Worm (Caenorhabditis elegans) whole organism, young adult: ENCODE results near the gene cyn-10.
A peak's percentile ranks its signal among the peaks of the same experiment; 100 is the strongest.

Experiments used
- B0035.1 ChIP-seq: sonication (generic microtip); optimal IDR thresholded peaks from 2 replicates; lab custom pipeline; 2016; ENCODE audit warnings: missing genetic modification characterization, mild to moderate bottlenecking, missing compliant biosample characterization, missing genotype, missing genetic modification reagents
- B0261.1 ChIP-seq: sonication (generic microtip); optimal IDR thresholded peaks from 2 replicates; lab custom pipeline; 2016; ENCODE audit warnings: mild to moderate bottlenecking, missing genetic modification characterization, moderate library complexity, missing compliant biosample characterization
- B0336.3 ChIP-seq: fragments of 200-800 bp; sonication (Bioruptor generic); IDR thresholded peaks from 2 replicates; pipeline ENCODE4 v1.3.6; 2022; ENCODE audit warnings: missing genetic modification characterization, missing compliant biosample characterization
- C06A6.2 ChIP-seq: fragments of 200-800 bp; sonication (Bioruptor generic); conservative IDR thresholded peaks from 2 replicates; pipeline ENCODE4 v1.3.6; 2022; ENCODE audit warnings: missing genetic modification characterization, missing compliant biosample characterization
- C17E4.6 ChIP-seq: fragments of 200-800 bp; sonication (Bioruptor generic); IDR thresholded peaks from 2 replicates; pipeline ENCODE4 v1.3.6; 2022; ENCODE audit warnings: missing genetic modification reagents, missing genetic modification characterization, missing compliant biosample characterization
- F10E7.11 ChIP-seq: sonication (generic microtip); optimal IDR thresholded peaks from 2 replicates; lab custom pipeline; 2017; ENCODE audit warnings: mild to moderate bottlenecking, missing genetic modification characterization, moderate library complexity, missing compliant biosample characterization
- F39B2.1 ChIP-seq: fragments of 200-800 bp; sonication (Bioruptor generic); IDR thresholded peaks from 2 replicates; pipeline ENCODE4 v1.3.6; 2022; ENCODE audit warnings: missing genetic modification reagents, missing genetic modification characterization, missing compliant biosample characterization
- F57A8.1 ChIP-seq: fragments of 200-800 bp; sonication (Bioruptor generic); optimal IDR thresholded peaks from 2 replicates; lab custom pipeline; 2018; ENCODE audit warnings: mild to moderate bottlenecking, missing genetic modification characterization, moderate library complexity, missing compliant biosample characterization
- Y56A3A.18 ChIP-seq: fragments of 200-800 bp; sonication (Bioruptor generic); IDR thresholded peaks from 2 replicates; pipeline ENCODE4 v1.3.6; 2022; ENCODE audit warnings: missing genetic modification reagents, missing genetic modification characterization, missing compliant biosample characterization
- ama-1 ChIP-seq, 3 experiments: fragments of 150-350 bp in 1 of 3; sonication (generic microtip) in 2 of 3; optimal IDR thresholded peaks; 2 replicates each; lab custom pipeline; 2014 to 2018; ENCODE audit warnings: missing biosample characterization in 2 of 3, missing genetic modification characterization in 2 of 3, missing genetic modification reagents in 2 of 3
- athp-1 ChIP-seq: sonication (generic microtip); optimal IDR thresholded peaks from 2 replicates; lab custom pipeline; 2017; ENCODE audit warnings: mild to moderate bottlenecking, missing genetic modification characterization, missing compliant biosample characterization
- attf-5 ChIP-seq: fragments of 200-800 bp; sonication (Bioruptor generic); optimal IDR thresholded peaks from 2 replicates; lab custom pipeline; 2018; ENCODE audit warnings: mild to moderate bottlenecking, missing genetic modification characterization, missing compliant biosample characterization
- attf-6 ChIP-seq: fragments of 200-800 bp; sonication (Bioruptor generic); IDR thresholded peaks from 2 replicates; pipeline ENCODE4 v1.3.6; 2022; ENCODE audit warnings: missing genetic modification reagents, missing genetic modification characterization, missing compliant biosample characterization
- bed-1 ChIP-seq: fragments of 200-800 bp; sonication (Bioruptor generic); IDR thresholded peaks from 2 replicates; pipeline ENCODE4 v1.3.6; 2022; ENCODE audit warnings: missing genetic modification reagents, missing genetic modification characterization, missing compliant biosample characterization
- ccch-3 ChIP-seq: fragments of 200-800 bp; sonication (Bioruptor generic); optimal IDR thresholded peaks from 2 replicates; lab custom pipeline; 2018; ENCODE audit warnings: mild to moderate bottlenecking, missing genetic modification characterization, missing compliant biosample characterization
- ceh-27 ChIP-seq: fragments of 200-800 bp; sonication (Bioruptor generic); optimal IDR thresholded peaks from 2 replicates; lab custom pipeline; 2018; ENCODE audit warnings: mild to moderate bottlenecking, missing genetic modification characterization, moderate library complexity, missing compliant biosample characterization
- ceh-40 ChIP-seq: fragments of 200-800 bp; sonication (Bioruptor generic); IDR thresholded peaks from 2 replicates; pipeline ENCODE4 v1.3.6; 2022; ENCODE audit warnings: missing genetic modification characterization, missing compliant biosample characterization
- chd-7 ChIP-seq: sonication (generic microtip); optimal IDR thresholded peaks from 2 replicates; lab custom pipeline; 2016; ENCODE audit warnings: mild to moderate bottlenecking, missing genetic modification characterization, moderate library complexity, missing compliant biosample characterization
- die-1 ChIP-seq: sonication (generic microtip); optimal IDR thresholded peaks from 2 replicates; lab custom pipeline; 2016; ENCODE audit warnings: missing genotype, mild to moderate bottlenecking, missing genetic modification characterization, missing compliant biosample characterization
- dpl-1 ChIP-seq: fragments of 150-350 bp; optimal IDR thresholded peaks from 2 replicates; lab custom pipeline; 2014; ENCODE audit warnings: missing biosample characterization, missing genetic modification reagents, missing genetic modification characterization
- egl-18 ChIP-seq: fragments of 200-800 bp; sonication (Bioruptor generic); IDR thresholded peaks from 2 replicates; pipeline ENCODE4 v1.3.6; 2022; ENCODE audit warnings: missing genetic modification reagents, missing genetic modification characterization, missing compliant biosample characterization
- ekl-4 ChIP-seq: fragments of 200-800 bp; sonication (Bioruptor generic); IDR thresholded peaks from 2 replicates; pipeline ENCODE4 v1.3.6; 2022; ENCODE audit warnings: missing genetic modification reagents, missing genetic modification characterization, missing compliant biosample characterization
- fkh-3 ChIP-seq: sonication (generic microtip); optimal IDR thresholded peaks from 2 replicates; lab custom pipeline; 2016; ENCODE audit warnings: mild to moderate bottlenecking, missing genetic modification characterization, missing compliant biosample characterization
- gei-17 ChIP-seq: fragments of 200-800 bp; sonication (Bioruptor generic); optimal IDR thresholded peaks from 2 replicates; lab custom pipeline; 2018; ENCODE audit warnings: mild to moderate bottlenecking, missing genetic modification characterization, missing compliant biosample characterization
- him-1 ChIP-seq: sonication (generic microtip); optimal IDR thresholded peaks from 2 replicates; lab custom pipeline; 2016; ENCODE audit warnings: missing genotype, missing genetic modification reagents, missing genetic modification characterization, missing compliant biosample characterization
- hlh-12 ChIP-seq: sonication (generic microtip); optimal IDR thresholded peaks from 2 replicates; lab custom pipeline; 2016; ENCODE audit warnings: missing genetic modification characterization, missing compliant biosample characterization
- lag-1 ChIP-seq: fragments of 200-800 bp; sonication (Bioruptor generic); IDR thresholded peaks from 2 replicates; pipeline ENCODE4 v1.3.6; 2022; ENCODE audit warnings: missing genetic modification reagents, missing genetic modification characterization, missing compliant biosample characterization
- let-526 ChIP-seq: fragments of 200-800 bp; sonication (Bioruptor generic); IDR thresholded peaks from 2 replicates; pipeline ENCODE4 v1.3.6; 2022; ENCODE audit warnings: missing genetic modification reagents, missing genetic modification characterization, missing compliant biosample characterization
- lir-1 ChIP-seq: fragments of 200-800 bp; sonication (Bioruptor generic); conservative IDR thresholded peaks from 2 replicates; pipeline ENCODE4 v1.3.6; 2022; ENCODE audit warnings: missing genetic modification reagents, missing genetic modification characterization, missing compliant biosample characterization
- lsl-1 ChIP-seq: fragments of 200-800 bp; sonication (Bioruptor generic); optimal IDR thresholded peaks from 2 replicates; lab custom pipeline; 2018; ENCODE audit warnings: mild to moderate bottlenecking, missing genetic modification characterization, moderate library complexity, missing compliant biosample characterization
- madf-6 ChIP-seq: fragments of 200-800 bp; sonication (Bioruptor generic); IDR thresholded peaks from 2 replicates; pipeline ENCODE4 v1.3.6; 2022; ENCODE audit warnings: missing genetic modification reagents, missing genetic modification characterization, missing compliant biosample characterization
- nfya-1 ChIP-seq: sonication (generic microtip); optimal IDR thresholded peaks from 2 replicates; lab custom pipeline; 2017; ENCODE audit warnings: antibody characterized with exemption, missing compliant biosample characterization, missing genetic modification characterization, borderline replicate concordance; ENCODE audit not compliant: insufficient read depth
- nfya-2 ChIP-seq: fragments of 200-800 bp; sonication (Bioruptor generic); IDR thresholded peaks from 2 replicates; pipeline ENCODE4 v1.3.6; 2022; ENCODE audit warnings: missing genetic modification reagents, missing genetic modification characterization, missing compliant biosample characterization
- nhr-27 ChIP-seq: fragments of 200-800 bp; sonication (Bioruptor generic); optimal IDR thresholded peaks from 2 replicates; lab custom pipeline; 2018; ENCODE audit warnings: mild to moderate bottlenecking, missing genetic modification characterization, moderate library complexity, missing compliant biosample characterization
- pbrm-1 ChIP-seq: fragments of 200-800 bp; sonication (Bioruptor generic); IDR thresholded peaks from 2 replicates; pipeline ENCODE4 v1.3.6; 2022; ENCODE audit warnings: missing genetic modification reagents, missing genetic modification characterization, missing compliant biosample characterization
- pha-4 ChIP-seq: fragments of 150-350 bp; sonication (generic microtip); optimal IDR thresholded peaks from 2 replicates; lab custom pipeline; 2014; ENCODE audit warnings: missing biosample characterization, missing genetic modification reagents, missing genetic modification characterization
- rec-8 ChIP-seq, 2 experiments: sonication (generic microtip); optimal IDR thresholded peaks; 2 replicates each; lab custom pipeline; 2016; ENCODE audit warnings: mild to moderate bottlenecking in 2 of 2, missing genetic modification characterization in 2 of 2, missing genetic modification reagents in 2 of 2, missing genotype in 2 of 2, missing biosample characterization in 1 of 2, missing compliant biosample characterization in 1 of 2, moderate library complexity in 1 of 2
- repo-1 ChIP-seq: sonication (generic microtip); optimal IDR thresholded peaks from 2 replicates; lab custom pipeline; 2017; ENCODE audit warnings: mild to moderate bottlenecking, missing genetic modification characterization, missing compliant biosample characterization
- sdz-38 ChIP-seq: sonication (generic microtip); optimal IDR thresholded peaks from 2 replicates; lab custom pipeline; 2016; ENCODE audit warnings: missing genotype, missing genetic modification characterization, missing compliant biosample characterization
- sea-2 ChIP-seq: fragments of 200-800 bp; sonication (Bioruptor generic); IDR thresholded peaks from 2 replicates; pipeline ENCODE4 v1.3.6; 2022; ENCODE audit warnings: missing genetic modification characterization, missing compliant biosample characterization
- snpc-1.3 ChIP-seq: sonication (generic microtip); optimal IDR thresholded peaks from 2 replicates; lab custom pipeline; 2017; ENCODE audit warnings: missing genetic modification characterization, mild to moderate bottlenecking, missing compliant biosample characterization, antibody characterized with exemption, moderate library complexity, missing genotype, missing genetic modification reagents; ENCODE audit not compliant: insufficient read depth
- snpc-3.4 ChIP-seq: sonication (generic microtip); optimal IDR thresholded peaks from 2 replicates; lab custom pipeline; 2017; ENCODE audit warnings: missing genetic modification characterization, mild to moderate bottlenecking, missing compliant biosample characterization, antibody characterized with exemption, moderate library complexity, missing genotype, missing genetic modification reagents
- tbp1 ChIP-seq: fragments of 200-800 bp; sonication (Bioruptor generic); optimal IDR thresholded peaks from 2 replicates; lab custom pipeline; 2018; ENCODE audit warnings: mild to moderate bottlenecking, missing genetic modification characterization, missing compliant biosample characterization
- xnd-1 ChIP-seq: sonication (generic microtip); optimal IDR thresholded peaks from 2 replicates; lab custom pipeline; 2016; ENCODE audit warnings: missing genotype, missing genetic modification reagents, missing genetic modification characterization, missing compliant biosample characterization
- ztf-25 ChIP-seq: fragments of 200-800 bp; sonication (Bioruptor generic); IDR thresholded peaks from 2 replicates; pipeline ENCODE4 v1.3.6; 2022; ENCODE audit warnings: missing genetic modification reagents, missing genetic modification characterization, missing compliant biosample characterization
- ztf-6 ChIP-seq: fragments of 200-800 bp; sonication (Bioruptor generic); IDR thresholded peaks from 2 replicates; pipeline ENCODE4 v1.3.6; 2022; ENCODE audit warnings: missing genetic modification reagents, missing genetic modification characterization, missing compliant biosample characterization

cyn-10 gene

DNA sequence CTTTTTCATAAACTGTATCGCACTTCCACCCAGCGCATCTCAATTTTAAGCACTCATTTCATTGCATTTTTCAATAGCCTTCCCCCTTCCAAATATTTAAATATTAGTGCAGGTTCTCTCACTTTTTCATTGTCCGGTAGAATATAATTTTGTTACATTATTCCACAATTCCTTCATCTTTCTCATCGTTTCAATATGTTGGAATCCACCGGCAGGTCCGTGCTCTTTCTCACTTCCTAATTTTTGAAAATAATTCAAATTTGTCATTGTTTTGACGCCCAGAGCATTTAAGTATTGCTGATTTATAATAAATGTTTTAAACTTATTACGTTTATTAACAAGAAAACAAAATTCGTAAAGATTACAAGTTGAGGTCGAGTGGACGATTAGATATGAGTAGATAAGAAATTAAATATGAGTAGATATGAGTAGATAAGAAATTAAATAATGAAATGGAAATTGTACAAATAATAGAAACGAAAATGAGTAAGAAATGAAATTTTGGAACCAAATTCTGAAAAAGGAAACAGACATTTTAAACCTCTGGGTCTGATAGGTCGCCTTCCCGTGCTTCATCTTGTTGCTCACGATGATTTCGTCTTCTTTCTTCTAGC lies 42.0 kb upstream of the cyn-10 start (continued):
- TF ChIP-seq let-526 (GFP tag; lab: Robert Waterston, UW) (no peak), nhr-27 (no peak), B0261.1 (no peak), nfya-1 (tag; lab: Kevin White, UChicago) (no peak), ceh-40 (GFP tag; lab: Robert Waterston, UW) (no peak), ceh-27 (no peak), ekl-4 (0 out of 2 replicates have a peak, but pooled peaks have one; percentile 43), sea-2 (GFP tag; lab: Robert Waterston, UW) (no peak), snpc-1.3 (tag; lab: Kevin White, UChicago) (peak; percentile 16), him-1 (peak; percentile 98)

DNA sequence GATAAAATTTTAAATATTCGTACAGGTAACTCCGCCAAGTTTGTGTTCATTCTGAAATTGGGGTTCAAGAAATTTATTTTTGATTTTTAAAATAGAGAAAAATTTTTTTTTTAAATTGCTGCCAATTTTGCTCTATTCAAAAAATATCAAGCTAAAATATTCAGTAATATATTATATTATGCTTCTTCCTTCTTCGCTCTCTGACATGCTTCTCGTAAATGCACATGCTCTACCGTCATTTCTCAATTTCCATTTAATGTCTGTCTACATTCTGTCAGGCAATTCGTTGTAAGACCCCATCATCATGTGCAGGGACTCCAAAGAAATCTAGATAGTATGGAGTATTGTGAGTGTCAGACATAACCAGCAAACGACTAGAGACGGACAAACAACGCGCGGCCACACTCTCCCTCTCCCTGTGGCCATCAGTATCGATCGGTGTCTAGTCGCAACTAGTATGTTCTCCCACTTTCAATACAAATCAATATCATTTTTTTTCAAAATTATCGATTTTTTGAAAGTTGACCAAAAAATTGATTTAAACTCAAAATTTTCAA lies 38.2 kb upstream of the cyn-10 start, which contains the start of the genes malt-1 and ceh-38:
TSS of gene malt-1 (minus strand) at position 51 of the 557 bp plus-strand sequence.
TSS of gene ceh-38 (plus strand) at position 277 of the 557 bp plus-strand sequence.
- TF ChIP-seq sdz-38 (tag; lab: Kevin White, UChicago) (no peak), gei-17 (peak; percentile 71), C06A6.2 (GFP tag; lab: Robert Waterston, UW) (peak; percentile 77), snpc-3.4 (tag; lab: Kevin White, UChicago) (no peak), dpl-1 (GFP tag; lab: Kevin White, UChicago) (peak; percentile 20), lag-1 (GFP tag; lab: Robert Waterston, UW) (no peak), ztf-6 (GFP tag; lab: Robert Waterston, UW) (no peak), ama-1 (optimal IDR thresholded peaks at IDR 0.05; lab: Kevin White, UChicago) (no peak), ama-1 (GFP tag; optimal IDR thresholded peaks at IDR 0.05; lab: Kevin White, UChicago) (no peak), attf-5 (GFP tag; lab: Kevin White, UChicago) (peak; percentile 98), B0336.3 (GFP tag; lab: Robert Waterston, UW) (peak; percentile 79), madf-6 (no peak), lir-1 (peak; percentile 66), repo-1 (tag; lab: Kevin White, UChicago) (peak; percentile 42), chd-7 (peak; percentile 67), attf-6 (GFP tag; lab: Robert Waterston, UW) (no peak), tbp1 (GFP tag; lab: Kevin White, UChicago) (peak; percentile 65), F39B2.1 (GFP tag; lab: Robert Waterston, UW) (no peak), ccch-3 (GFP tag; lab: Kevin White, UChicago) (peak; percentile 28), xnd-1 (tag; lab: Kevin White, UChicago) (no peak), ekl-4 (peak; percentile 81), Y56A3A.18 (no peak), bed-1 (GFP tag; lab: Robert Waterston, UW) (no peak), athp-1 (tag; lab: Kevin White, UChicago) (peak; percentile 68), sea-2 (GFP tag; lab: Robert Waterston, UW) (no peak), F57A8.1 (GFP tag; lab: Kevin White, UChicago) (no peak), C17E4.6 (no peak), ztf-25 (GFP tag; lab: Robert Waterston, UW) (no peak), pha-4 (tag; lab: Kevin White, UChicago) (no peak), nfya-2 (no peak), pbrm-1 (GFP tag; lab: Robert Waterston, UW) (peak; percentile 84), hlh-12 (tag; lab: Kevin White, UChicago) (no peak), die-1 (tag; lab: Kevin White, UChicago) (no peak), B0035.1 (tag; lab: Kevin White, UChicago) (no peak), fkh-3 (tag; lab: Kevin White, UChicago) (no peak), egl-18 (GFP tag; lab: Robert Waterston, UW) (no peak), rec-8 (tag; optimal IDR thresholded peaks at IDR 0.05; lab: Kevin White, UChicago) (no peak), lsl-1 (no peak), F10E7.11 (tag; lab: Kevin White, UChicago) (no peak)
